Worm (Caenorhabditis elegans) whole organism, late embryonic: ENCODE results near the gene rps-25.

Experiments used
- F13H6.1 ChIP-seq: sonication (generic microtip); optimal IDR thresholded peaks from 2 replicates; lab custom pipeline; 2016; ENCODE audit warnings: missing genetic modification characterization, missing compliant biosample characterization
- lin-11 ChIP-seq: fragments of 200-800 bp; sonication (Bioruptor generic); optimal IDR thresholded peaks from 2 replicates; lab custom pipeline; 2018; ENCODE audit warnings: mild to moderate bottlenecking, missing genetic modification characterization, missing compliant biosample characterization
- nhr-11 ChIP-seq: fragments of 150-350 bp; optimal IDR thresholded peaks from 2 replicates; lab custom pipeline; 2014; ENCODE audit warnings: missing biosample characterization, missing genetic modification characterization
- sdc-2 ChIP-seq: sonication (generic microtip); optimal IDR thresholded peaks from 2 replicates; lab custom pipeline; 2016; ENCODE audit warnings: missing genotype, missing genetic modification characterization, missing compliant biosample characterization
- tbx-2 ChIP-seq: sonication (generic microtip); optimal IDR thresholded peaks from 2 replicates; lab custom pipeline; 2016; ENCODE audit warnings: missing genetic modification characterization, missing compliant biosample characterization
- ttx-3 ChIP-seq: sonication (generic microtip); optimal IDR thresholded peaks from 2 replicates; lab custom pipeline; 2016; ENCODE audit warnings: missing genetic modification reagents, missing genetic modification characterization, missing compliant biosample characterization

- TF ChIP-seq F13H6.1 (tag; lab: Kevin White, UChicago) = no peak
- TF ChIP-seq sdc-2 (tag; lab: Kevin White, UChicago) = no peak
- TF ChIP-seq ttx-3 (tag; lab: Kevin White, UChicago) = no peak
- no peak for TF ChIP-seq tbx-2 (tag; lab: Kevin White, UChicago)
- no peak for TF ChIP-seq lin-11 (tag; lab: Kevin White, UChicago)
- TF ChIP-seq nhr-11 (tag; lab: Kevin White, UChicago) = no peak
These were observed 17.1 kb downstream of the rps-25 start, which contains the start of gene lin-33 for ce11 chrIV:5930345-5930744.
